Worm (Caenorhabditis elegans): ENCODE data around the gene fipr-3.

DNA sequence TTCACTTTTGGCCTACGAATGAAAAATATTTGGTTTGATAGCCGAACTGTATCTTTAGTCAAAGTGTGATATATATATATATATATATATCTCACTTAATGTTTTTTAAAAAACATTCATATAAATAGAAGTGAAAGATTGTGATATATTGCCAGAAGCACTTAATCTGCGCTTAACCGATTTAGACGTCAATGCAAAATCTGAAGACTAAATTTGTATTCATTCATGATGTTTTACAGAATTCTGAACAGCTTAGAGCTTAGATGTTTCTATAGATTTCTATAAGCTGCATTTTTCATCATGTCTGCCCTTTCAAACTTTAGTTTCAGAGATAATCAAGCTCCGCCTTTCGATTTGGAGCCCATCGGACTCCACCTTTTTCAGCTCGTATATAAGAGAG is 19.1 kb downstream of the fipr-3 start, which contains the start of gene F23D12.3:
- TF ChIP-seq him-1 (tag; optimal IDR thresholded peaks at IDR 0.05): no peak
- TF ChIP-seq W03F9.2 (tag; optimal IDR thresholded peaks at IDR 0.05): no peak
